Worm (Caenorhabditis elegans) whole organism, L3 larva: Measurements from ENCODE around the gene sss-1.

Experiments
- R02D3.7 ChIP-seq: fragments of 150-350 bp; optimal IDR thresholded peaks from 2 replicates; lab custom pipeline; 2014; ENCODE audit warnings: missing biosample characterization, missing genetic modification characterization
- ama-1 ChIP-seq: fragments of 150-350 bp; optimal IDR thresholded peaks from 2 replicates; lab custom pipeline; 2018
- mdl-1 ChIP-seq: fragments of 150-350 bp; optimal IDR thresholded peaks from 2 replicates; lab custom pipeline; 2014; ENCODE audit warnings: missing biosample characterization, missing genetic modification characterization

DNA sequence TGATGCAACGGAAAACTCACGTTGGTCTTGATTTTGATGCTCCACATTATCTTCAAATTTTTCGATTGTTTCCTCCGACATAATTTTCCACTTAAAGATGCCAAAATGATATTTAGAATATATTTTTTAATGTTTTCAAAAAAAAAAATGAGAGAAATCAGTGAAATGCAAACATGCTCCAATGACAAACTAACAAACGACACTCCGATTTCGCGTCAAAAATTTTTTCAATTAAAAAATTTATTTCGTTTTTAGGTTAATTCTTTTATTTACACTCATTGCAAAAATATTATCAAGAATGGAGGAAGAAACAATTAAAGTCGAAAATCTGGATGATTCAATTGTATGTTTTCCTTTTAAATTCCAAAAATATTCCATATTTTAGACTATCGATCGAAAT lies 38.5 kb upstream of the sss-1 start, which contains the start of the genes trmt-10A and F25H8.2:
- no peak for TF ChIP-seq ama-1 (lab: Kevin White, UChicago)
- TF ChIP-seq mdl-1 (tag; lab: Kevin White, UChicago), result no peak
- TF ChIP-seq R02D3.7, result no peak
